Fruit fly (Drosophila melanogaster) whole organism, embryonic: ENCODE data around the gene Orct2.

Experiments used
- CG1024 ChIP-seq: fragments of 200-800 bp; sonication (Bioruptor generic); IDR thresholded peaks from 2 replicates; pipeline ENCODE4 v1.3.6; 2022; ENCODE audit warnings: missing biosample characterization, missing genetic modification characterization
- CG10543 ChIP-seq: fragments of 200-800 bp; sonication (Bioruptor generic); optimal IDR thresholded peaks from 3 replicates; lab custom pipeline; 2017; ENCODE audit warnings: missing biosample characterization, mild to moderate bottlenecking, missing genetic modification characterization, moderate library complexity
- CG11456 ChIP-seq: fragments of 200-800 bp; sonication (Bioruptor generic); IDR thresholded peaks from 3 replicates; pipeline ENCODE4 v1.3.6; 2022; ENCODE audit warnings: missing biosample characterization, missing genetic modification characterization
- CG11723 ChIP-seq: fragments of 200-800 bp; sonication (Bioruptor generic); optimal IDR thresholded peaks from 2 replicates; lab custom pipeline; 2017; ENCODE audit warnings: missing biosample characterization, mild to moderate bottlenecking, missing genetic modification characterization
- CG12104 ChIP-seq: fragments of 200-800 bp; sonication (Bioruptor generic); optimal IDR thresholded peaks from 3 replicates; lab custom pipeline; 2016; ENCODE audit warnings: missing biosample characterization, missing genetic modification characterization
- CG12155 ChIP-seq: fragments of 200-800 bp; sonication (Bioruptor generic); optimal IDR thresholded peaks from 3 replicates; lab custom pipeline; 2016; ENCODE audit warnings: missing biosample characterization, missing genetic modification characterization
- CG13296 ChIP-seq: fragments of 200-800 bp; sonication (Bioruptor generic); optimal IDR thresholded peaks from 3 replicates; lab custom pipeline; 2018; ENCODE audit warnings: missing biosample characterization, mild to moderate bottlenecking, missing genetic modification characterization
- CG17328 ChIP-seq: fragments of 200-800 bp; sonication (Bioruptor generic); IDR thresholded peaks from 2 replicates; pipeline ENCODE4 v1.3.6; 2022; ENCODE audit warnings: missing biosample characterization, missing genetic modification characterization
- CG1792 ChIP-seq: fragments of 200-800 bp; sonication (Bioruptor generic); optimal IDR thresholded peaks from 2 replicates; lab custom pipeline; 2016; ENCODE audit warnings: missing biosample characterization, missing genetic modification characterization
- CG3163 ChIP-seq: fragments of 200-800 bp; sonication (Bioruptor generic); optimal IDR thresholded peaks from 3 replicates; lab custom pipeline; 2016; ENCODE audit warnings: missing biosample characterization, missing genetic modification characterization
- CG32532 ChIP-seq: fragments of 200-800 bp; sonication (Bioruptor generic); IDR thresholded peaks from 2 replicates; pipeline ENCODE4 v1.3.6; 2022; ENCODE audit warnings: missing biosample characterization, missing genetic modification characterization
- CG3407 ChIP-seq: fragments of 200-800 bp; sonication (Bioruptor generic); optimal IDR thresholded peaks from 2 replicates; lab custom pipeline; 2018; ENCODE audit warnings: missing biosample characterization, mild to moderate bottlenecking, missing genetic modification characterization
- CG4424 ChIP-seq: fragments of 200-800 bp; sonication (Bioruptor generic); optimal IDR thresholded peaks from 3 replicates; lab custom pipeline; 2016; ENCODE audit warnings: missing biosample characterization, missing genetic modification characterization
- CG6272 ChIP-seq: fragments of 200-800 bp; sonication (Bioruptor generic); IDR thresholded peaks from 2 replicates; pipeline ENCODE4 v1.3.6; 2022; ENCODE audit warnings: missing biosample characterization, missing genetic modification characterization
- CG8765 ChIP-seq: fragments of 200-800 bp; sonication (Bioruptor generic); IDR thresholded peaks from 2 replicates; pipeline ENCODE4 v1.3.6; 2022; ENCODE audit warnings: missing biosample characterization, missing genetic modification characterization
- CG8924 ChIP-seq: fragments of 200-800 bp; optimal IDR thresholded peaks from 3 replicates; lab custom pipeline; 2019; ENCODE audit warnings: missing biosample characterization, mild to moderate bottlenecking, missing genetic modification characterization, moderate library complexity
- CG9932 ChIP-seq: fragments of 200-800 bp; sonication (Bioruptor generic); IDR thresholded peaks from 2 replicates; pipeline ENCODE4 v1.3.6; 2022; ENCODE audit warnings: missing biosample characterization, missing genetic modification characterization
- CoRest ChIP-seq: fragments of 200-800 bp; sonication (Bioruptor generic); optimal IDR thresholded peaks from 3 replicates; lab custom pipeline; 2018; ENCODE audit warnings: missing biosample characterization, mild to moderate bottlenecking, missing genetic modification characterization, moderate library complexity
- Elba2 ChIP-seq: fragments of 200-800 bp; sonication (Bioruptor generic); optimal IDR thresholded peaks from 3 replicates; lab custom pipeline; 2016; ENCODE audit warnings: missing biosample characterization, missing genetic modification characterization
- Fer1 ChIP-seq: fragments of 200-800 bp; sonication (Bioruptor generic); optimal IDR thresholded peaks from 2 replicates; lab custom pipeline; 2017; ENCODE audit warnings: missing biosample characterization, mild to moderate bottlenecking, missing genetic modification characterization
- H15 ChIP-seq: fragments of 200-800 bp; sonication (Bioruptor generic); IDR thresholded peaks from 3 replicates; pipeline ENCODE4 v1.3.6; 2022; ENCODE audit warnings: missing biosample characterization, missing genetic modification characterization
- Hey ChIP-seq: fragments of 200-800 bp; sonication (Bioruptor generic); optimal IDR thresholded peaks from 3 replicates; lab custom pipeline; 2018; ENCODE audit warnings: missing biosample characterization, mild to moderate bottlenecking, missing genetic modification characterization
- Hmr ChIP-seq: fragments of 200-800 bp; sonication (Bioruptor generic); optimal IDR thresholded peaks from 3 replicates; lab custom pipeline; 2017; ENCODE audit warnings: mild to moderate bottlenecking, missing biosample characterization, missing genetic modification reagents, missing genetic modification characterization
- Kr ChIP-seq: fragments of 200-800 bp; sonication (Bioruptor generic); optimal IDR thresholded peaks from 2 replicates; lab custom pipeline; 2017; ENCODE audit warnings: missing biosample characterization, mild to moderate bottlenecking, missing genetic modification characterization
- Opbp ChIP-seq: fragments of 200-800 bp; sonication (Bioruptor generic); IDR thresholded peaks from 3 replicates; pipeline ENCODE4 v1.3.6; 2022; ENCODE audit warnings: missing biosample characterization, missing genetic modification characterization; ENCODE audit not compliant: partially characterized antibody
- Optix ChIP-seq: fragments of 200-800 bp; sonication (Bioruptor generic); IDR thresholded peaks from 3 replicates; pipeline ENCODE4 v1.3.6; 2022; ENCODE audit warnings: missing biosample characterization, missing genetic modification characterization
- Ptx1 ChIP-seq: fragments of 200-800 bp; sonication (Bioruptor generic); IDR thresholded peaks from 2 replicates; pipeline ENCODE4 v1.3.6; 2022; ENCODE audit warnings: missing biosample characterization, missing genetic modification characterization
- Rfx ChIP-seq: fragments of 200-800 bp; sonication (Bioruptor generic); IDR thresholded peaks from 2 replicates; pipeline ENCODE4 v1.3.6; 2022; ENCODE audit warnings: missing biosample characterization, missing genetic modification characterization
- Sin3A ChIP-seq: fragments of >200 bp; optimal IDR thresholded peaks from 2 replicates; lab custom pipeline; 2018
- Sox102F ChIP-seq: fragments of 200-800 bp; sonication (Bioruptor generic); optimal IDR thresholded peaks from 2 replicates; lab custom pipeline; 2018; ENCODE audit warnings: missing biosample characterization, mild to moderate bottlenecking, missing genetic modification characterization, moderate library complexity
- Sry-β ChIP-seq: fragments of 200-800 bp; sonication (Bioruptor generic); optimal IDR thresholded peaks from 2 replicates; lab custom pipeline; 2018; ENCODE audit warnings: missing biosample characterization, mild to moderate bottlenecking, missing genetic modification characterization, moderate library complexity
- Xrp1 ChIP-seq: fragments of 200-800 bp; sonication (Bioruptor generic); IDR thresholded peaks from 2 replicates; pipeline ENCODE4 v1.3.6; 2022; ENCODE audit warnings: missing biosample characterization, missing genetic modification characterization
- al ChIP-seq: fragments of 200-800 bp; sonication (Bioruptor generic); IDR thresholded peaks from 2 replicates; pipeline ENCODE4 v1.3.6; 2022; ENCODE audit warnings: missing biosample characterization, missing genetic modification characterization
- btn ChIP-seq: fragments of 200-800 bp; sonication (Bioruptor generic); optimal IDR thresholded peaks from 2 replicates; lab custom pipeline; 2016; ENCODE audit warnings: missing biosample characterization, missing genetic modification characterization
- chinmo ChIP-seq: fragments of 200-800 bp; sonication (Bioruptor generic); IDR thresholded peaks from 4 replicates; pipeline ENCODE4 v1.3.6; 2022; ENCODE audit warnings: missing biosample characterization, missing genetic modification characterization; ENCODE audit not compliant: partially characterized antibody
- crc ChIP-seq: fragments of 200-800 bp; sonication (Bioruptor generic); optimal IDR thresholded peaks from 2 replicates; lab custom pipeline; 2016; ENCODE audit warnings: missing biosample characterization, missing genetic modification characterization
- crp ChIP-seq, 2 experiments: fragments of 200-800 bp; sonication (Bioruptor generic); optimal IDR thresholded peaks; 2 replicates in 1 of 2; 3 replicates in 1 of 2; lab custom pipeline; 2017; ENCODE audit warnings: missing biosample characterization in 2 of 2, missing genetic modification characterization in 2 of 2, mild to moderate bottlenecking in 1 of 2, moderate library complexity in 1 of 2
- eve ChIP-seq, 2 experiments: fragments of >200 bp; optimal IDR thresholded peaks; 2 replicates each; lab custom pipeline; 2017; ENCODE audit warnings: missing biosample characterization in 2 of 2, missing genetic modification characterization in 2 of 2
- eyg ChIP-seq: fragments of 200-800 bp; sonication (Bioruptor generic); optimal IDR thresholded peaks from 3 replicates; lab custom pipeline; 2016; ENCODE audit warnings: missing biosample characterization, missing genetic modification characterization
- gce ChIP-seq: fragments of 200-800 bp; sonication (Bioruptor generic); IDR thresholded peaks from 3 replicates; pipeline ENCODE4 v1.3.6; 2022; ENCODE audit warnings: missing biosample characterization, missing genetic modification characterization
- grau ChIP-seq: fragments of 200-800 bp; optimal IDR thresholded peaks from 3 replicates; lab custom pipeline; 2019; ENCODE audit warnings: missing biosample characterization, mild to moderate bottlenecking, missing genetic modification characterization, moderate library complexity
- hb ChIP-seq: fragments of 200-800 bp; sonication (Bioruptor generic); IDR thresholded peaks from 3 replicates; pipeline ENCODE4 v1.3.6; 2022; ENCODE audit warnings: missing biosample characterization, missing genetic modification characterization; ENCODE audit not compliant: partially characterized antibody
- jumu ChIP-seq: fragments of 200-800 bp; sonication (Bioruptor generic); optimal IDR thresholded peaks from 3 replicates; lab custom pipeline; 2016; ENCODE audit warnings: missing biosample characterization, missing genetic modification characterization
- lmd ChIP-seq: fragments of 200-800 bp; sonication (Bioruptor generic); IDR thresholded peaks from 2 replicates; pipeline ENCODE4 v1.3.6; 2022; ENCODE audit warnings: missing biosample characterization, missing genetic modification characterization
- mld ChIP-seq: fragments of 200-800 bp; sonication (Bioruptor generic); IDR thresholded peaks from 3 replicates; pipeline ENCODE4 v1.3.6; 2022; ENCODE audit warnings: missing biosample characterization, missing genetic modification characterization; ENCODE audit not compliant: partially characterized antibody
- pb ChIP-seq: fragments of 200-800 bp; sonication (Bioruptor generic); optimal IDR thresholded peaks from 3 replicates; lab custom pipeline; 2016; ENCODE audit warnings: missing biosample characterization, missing genetic modification characterization
- pita ChIP-seq: fragments of 200-800 bp; sonication (Bioruptor generic); optimal IDR thresholded peaks from 2 replicates; lab custom pipeline; 2017; ENCODE audit warnings: missing biosample characterization, mild to moderate bottlenecking, missing genetic modification characterization
- scrt ChIP-seq: fragments of 200-800 bp; sonication (Bioruptor generic); optimal IDR thresholded peaks from 2 replicates; lab custom pipeline; 2018; ENCODE audit warnings: missing biosample characterization, mild to moderate bottlenecking, missing genetic modification characterization, moderate library complexity
- twi ChIP-seq: fragments of 200-800 bp; optimal IDR thresholded peaks from 2 replicates; lab custom pipeline; 2019; ENCODE audit warnings: missing biosample characterization, mild to moderate bottlenecking, missing genetic modification characterization, moderate library complexity

Orct2 gene

DNA sequence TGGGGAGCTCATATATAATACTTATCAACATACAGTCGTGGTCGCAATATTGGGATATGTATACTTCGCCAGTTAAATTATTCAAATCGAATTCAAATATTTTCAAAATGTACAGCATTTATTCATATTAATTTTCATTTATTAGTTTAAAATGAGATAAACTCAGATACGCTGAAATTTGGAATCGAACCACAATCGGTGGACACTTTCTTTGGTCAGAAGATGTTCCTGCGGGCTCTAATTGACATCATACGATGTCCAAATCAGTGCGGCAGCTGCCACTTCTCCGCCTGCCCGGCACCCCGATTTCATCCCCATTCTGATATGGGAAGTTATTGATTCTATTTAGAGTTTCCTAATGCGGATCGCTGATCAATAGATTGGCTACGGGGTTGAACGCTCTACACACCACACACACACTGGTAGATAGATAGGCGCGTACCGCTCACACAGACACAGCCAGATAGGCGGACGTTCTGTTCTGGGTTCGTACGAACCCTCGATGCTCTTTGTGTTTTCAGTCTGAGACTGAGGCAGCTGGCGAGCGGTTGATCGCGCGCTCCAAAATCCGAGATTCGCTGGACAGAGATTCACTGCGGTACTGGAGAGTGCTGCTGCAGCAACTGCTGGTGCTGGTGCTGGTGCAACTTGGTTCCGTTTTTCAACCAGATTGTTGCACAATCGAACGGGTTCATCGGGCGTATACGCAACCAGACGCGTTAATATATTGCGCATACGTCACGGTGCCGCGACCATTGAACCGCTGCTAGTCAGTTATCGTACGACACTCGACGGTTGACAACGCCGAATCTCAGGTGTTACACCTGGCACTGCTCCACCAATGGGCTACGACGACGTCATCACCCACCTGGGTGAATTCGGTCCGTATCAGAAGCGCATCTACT, 3.5 kb downstream of the Orct2 start, which contains the start of gene Orct (continued):
- TF ChIP-seq CG3407 (GFP tag; lab: Kevin White, UChicago) = no peak
- peak; percentile 88 for TF ChIP-seq CoRest (tag; lab: Kevin White, UChicago)
- TF ChIP-seq al = no peak; the same call in none of the 2 replicates
- TF ChIP-seq CG32532 (GFP tag; lab: Robert Waterston, UW) = peak; percentile 79
- peak; percentile 66 for TF ChIP-seq CG3163 (GFP tag; lab: Kevin White, UChicago)
- peak; percentile 49 for TF ChIP-seq Xrp1
- no peak for TF ChIP-seq Sin3A
- TF ChIP-seq pb (GFP tag; lab: Kevin White, UChicago) = no peak
- peak; percentile 63 for TF ChIP-seq Hey
- peak; percentile 22; the same call in 1 of the 2 replicates for TF ChIP-seq CG8765
- TF ChIP-seq Opbp (GFP tag; lab: Robert Waterston, UW) = no peak
- TF ChIP-seq eyg (GFP tag; lab: Kevin White, UChicago) = peak; percentile 51
- peak; percentile 53 for TF ChIP-seq CG6272 (GFP tag; lab: Robert Waterston, UW)
- peak; percentile 87 for TF ChIP-seq grau (tag; lab: Kevin White, UChicago)
- TF ChIP-seq crp (GFP tag; optimal IDR thresholded peaks at IDR 0.05; lab: Kevin White, UChicago) = peak in 1 of 2 experiments; percentile 36
- TF ChIP-seq twi = peak; percentile 45
- TF ChIP-seq CG12104 (GFP tag; lab: Kevin White, UChicago) = peak; percentile 63
- no peak for TF ChIP-seq CG1792 (GFP tag; lab: Kevin White, UChicago)
- TF ChIP-seq CG17328 (GFP tag; lab: Robert Waterston, UW) = no peak
- no peak for TF ChIP-seq CG1024 (GFP tag; lab: Robert Waterston, UW)
- peak; percentile 92 for TF ChIP-seq CG10543 (GFP tag; lab: Kevin White, UChicago)
- no peak for TF ChIP-seq Elba2 (GFP tag; lab: Kevin White, UChicago)
- TF ChIP-seq scrt (GFP tag; lab: Kevin White, UChicago) = peak; percentile 75
- TF ChIP-seq H15 (GFP tag; lab: Robert Waterston, UW) = no peak
- TF ChIP-seq hb (GFP tag; lab: Robert Waterston, UW) = no peak
- TF ChIP-seq Sox102F (GFP tag; lab: Kevin White, UChicago) = peak; percentile 70
- TF ChIP-seq CG4424 (GFP tag; lab: Kevin White, UChicago) = peak; percentile 67
- no peak for TF ChIP-seq pita (GFP tag; lab: Kevin White, UChicago)
- 0 out of 3 replicates have a peak, but pooled peaks have one; percentile 15 for TF ChIP-seq mld
- TF ChIP-seq crc (GFP tag; lab: Kevin White, UChicago) = peak; percentile 2
- TF ChIP-seq Sry-β (GFP tag; lab: Kevin White, UChicago) = peak; percentile 7
- TF ChIP-seq CG11723 (GFP tag; lab: Kevin White, UChicago) = peak; percentile 40
- peak; percentile 70 for TF ChIP-seq CG12155 (GFP tag; lab: Kevin White, UChicago)
- peak; percentile 71 for TF ChIP-seq CG13296
- peak; percentile 59 for TF ChIP-seq jumu (GFP tag; lab: Kevin White, UChicago)
- no peak for TF ChIP-seq eve (GFP tag; optimal IDR thresholded peaks at IDR 0.05; lab: Kevin White, UChicago)
- TF ChIP-seq btn (GFP tag; lab: Kevin White, UChicago) = no peak
- peak; percentile 87 for TF ChIP-seq Fer1 (GFP tag; lab: Kevin White, UChicago)
- TF ChIP-seq CG11456 (GFP tag; lab: Robert Waterston, UW) = peak; percentile 69; the same call in 2 of the 3 replicates
- no peak for TF ChIP-seq gce (GFP tag; lab: Robert Waterston, UW)
- TF ChIP-seq chinmo (GFP tag; lab: Robert Waterston, UW) = no peak
- no peak for TF ChIP-seq Kr (GFP tag; lab: Kevin White, UChicago)
- peak; percentile 76 for TF ChIP-seq CG9932 (GFP tag; lab: Robert Waterston, UW)
- peak; percentile 89 for TF ChIP-seq Hmr (GFP tag; lab: Kevin White, UChicago)
- peak; percentile 75 for TF ChIP-seq Rfx (GFP tag; lab: Robert Waterston, UW)
- TF ChIP-seq Ptx1 = peak; percentile 75
- no peak for TF ChIP-seq Optix (GFP tag; lab: Robert Waterston, UW)
- peak; percentile 76 for TF ChIP-seq lmd
- peak; percentile 84 for TF ChIP-seq CG8924
